Fruit fly (Drosophila melanogaster): ENCODE measurements around the gene Ssl1.
A peak's percentile ranks its signal among the peaks of the same experiment; 100 is the strongest.

Gene Ssl1

dm6 chr3L:22878723-22879343 lies at the start of gene Ssl1, which contains the start of gene Chro (continued):
- TF ChIP-seq rib (GFP tag; IDR thresholded peaks at IDR 0.05) = peak; percentile 99
- peak; percentile 96 for TF ChIP-seq CG15514 (GFP tag; optimal IDR thresholded peaks at IDR 0.05)
- TF ChIP-seq gro (GFP tag; optimal IDR thresholded peaks at IDR 0.05) = peak; percentile 100
- TF ChIP-seq gsb (GFP tag; IDR thresholded peaks at IDR 0.05) = peak; percentile 99
- peak; percentile 100 for TF ChIP-seq tio (GFP tag; optimal IDR thresholded peaks at IDR 0.05)
- peak; percentile 94 for TF ChIP-seq CG14965 (GFP tag; optimal IDR thresholded peaks at IDR 0.05; ENCODE audit: borderline replicate concordance)
- TF ChIP-seq CG4328 (GFP tag; optimal IDR thresholded peaks at IDR 0.05) = peak; percentile 98
- peak; percentile 100 for TF ChIP-seq CG4424 (GFP tag; optimal IDR thresholded peaks at IDR 0.05)
- TF ChIP-seq hb (GFP tag; IDR thresholded peaks at IDR 0.05; ENCODE audit: partially characterized antibody) = no peak
- TF ChIP-seq CG3726 (GFP tag; IDR thresholded peaks at IDR 0.05) = peak; percentile 100
- TF ChIP-seq pan (optimal IDR thresholded peaks at IDR 0.05) = no peak
- TF ChIP-seq pan (GFP tag; optimal IDR thresholded peaks at IDR 0.05 in 1 of 2, IDR thresholded peaks at IDR 0.05 in 1 of 2) = peak in 1 of 2 experiments; percentile 100
- peak; percentile 56; the same call in 1 of the 3 replicates for TF ChIP-seq Opbp (GFP tag; IDR thresholded peaks at IDR 0.05; ENCODE audit: partially characterized antibody)
- TF ChIP-seq Nf-YB (GFP tag; optimal IDR thresholded peaks at IDR 0.05) = peak; percentile 98
- peak; percentile 100 for TF ChIP-seq CG1602 (GFP tag; optimal IDR thresholded peaks at IDR 0.05)
- peak; percentile 93 for TF ChIP-seq crol (GFP tag; IDR thresholded peaks at IDR 0.05)
- TF ChIP-seq CG10321 (GFP tag; IDR thresholded peaks at IDR 0.05) = peak; percentile 90
- peak; percentile 99 for TF ChIP-seq CG33557 (GFP tag; optimal IDR thresholded peaks at IDR 0.05)
- peak; percentile 100 for TF ChIP-seq CG7839 (tag; optimal IDR thresholded peaks at IDR 0.05)
- peak; percentile 99 for TF ChIP-seq NFAT (GFP tag; IDR thresholded peaks at IDR 0.05)
- TF ChIP-seq Med (GFP tag) = peak; percentile 100
- TF ChIP-seq bab2 (GFP tag; optimal IDR thresholded peaks at IDR 0.05) = peak; percentile 100
- peak; percentile 100 for TF ChIP-seq Mad (GFP tag; optimal IDR thresholded peaks at IDR 0.05)
- TF ChIP-seq CG3407 (GFP tag; optimal IDR thresholded peaks at IDR 0.05) = peak; percentile 99
- TF ChIP-seq CG4617 (GFP tag; optimal IDR thresholded peaks at IDR 0.05; ENCODE audit: borderline replicate concordance) = peak; percentile 100
- TF ChIP-seq CG10147 (GFP tag; optimal IDR thresholded peaks at IDR 0.05) = peak; percentile 99
- peak; percentile 100 for TF ChIP-seq jigr1 (GFP tag; IDR thresholded peaks at IDR 0.05)
- TF ChIP-seq gem (tag; optimal IDR thresholded peaks at IDR 0.05) = peak; percentile 100
- TF ChIP-seq H15 (GFP tag; IDR thresholded peaks at IDR 0.05) = peak; percentile 100
- TF ChIP-seq Doc3 (GFP tag; IDR thresholded peaks at IDR 0.05; ENCODE audit: partially characterized antibody) = 0 out of 3 replicates have a peak, but pooled peaks have one; percentile 13
- TF ChIP-seq gcm (GFP tag; optimal IDR thresholded peaks at IDR 0.05) = peak; percentile 100
- TF ChIP-seq CG17802 (tag; optimal IDR thresholded peaks at IDR 0.05) = peak; percentile 96
- peak; percentile 98 for TF ChIP-seq CG2116 (GFP tag; optimal IDR thresholded peaks at IDR 0.05)
- TF ChIP-seq CG13296 (GFP tag; optimal IDR thresholded peaks at IDR 0.05) = peak; percentile 100
- TF ChIP-seq CG13775 (GFP tag; optimal IDR thresholded peaks at IDR 0.05) = peak; percentile 100
- TF ChIP-seq CG17385 (GFP tag; optimal IDR thresholded peaks at IDR 0.05) = peak; percentile 99
- TF ChIP-seq peb (GFP tag; IDR thresholded peaks at IDR 0.05) = peak; percentile 100
- TF ChIP-seq NK7.1 (GFP tag; optimal IDR thresholded peaks at IDR 0.05) = peak; percentile 100
- peak; percentile 99 for TF ChIP-seq cas (GFP tag; IDR thresholded peaks at IDR 0.05)
- TF ChIP-seq CG5245 (GFP tag; optimal IDR thresholded peaks at IDR 0.05) = peak; percentile 100
- TF ChIP-seq CG9797 (GFP tag; optimal IDR thresholded peaks at IDR 0.05) = peak; percentile 91
- peak; percentile 96 for TF ChIP-seq exex (tag; optimal IDR thresholded peaks at IDR 0.05)
- peak; percentile 100 for TF ChIP-seq tup (GFP tag; optimal IDR thresholded peaks at IDR 0.05)
- peak; percentile 94 for TF ChIP-seq Adf1 (GFP tag; IDR thresholded peaks at IDR 0.05)
- peak; percentile 100 for TF ChIP-seq CG2712 (tag; optimal IDR thresholded peaks at IDR 0.05)
- peak; percentile 100 for TF ChIP-seq dan (GFP tag; IDR thresholded peaks at IDR 0.05)
- peak; percentile 100 for TF ChIP-seq CG9609 (GFP tag; optimal IDR thresholded peaks at IDR 0.05)
- TF ChIP-seq gt (GFP tag; IDR thresholded peaks at IDR 0.05) = peak; percentile 100
- TF ChIP-seq CG11085 (GFP tag; IDR thresholded peaks at IDR 0.05) = peak; percentile 99
- TF ChIP-seq CG17361 (GFP tag; IDR thresholded peaks at IDR 0.05) = peak; percentile 100
